Worm (Caenorhabditis elegans): ENCODE data around the gene ppm-1.A.

Gene ppm-1.A

ce11 chrV:10536808-10537207 is 620 bp upstream of the ppm-1.A start (continued):
- TF ChIP-seq Y105C5A.15 (GFP tag; IDR thresholded peaks at IDR 0.05) (no peak), sdz-12 (GFP tag; optimal IDR thresholded peaks at IDR 0.05) (no peak), nhr-6 (tag; optimal IDR thresholded peaks at IDR 0.05) (peak; percentile 55), F26F4.8 (GFP tag; conservative IDR thresholded peaks at IDR 0.05) (no peak), nhr-41 (GFP tag; IDR thresholded peaks at IDR 0.05) (no peak), zip-11 (GFP tag; IDR thresholded peaks at IDR 0.05) (no peak), mxl-3 (GFP tag; optimal IDR thresholded peaks at IDR 0.05) (peak; percentile 94), ctbp-1 (GFP tag; IDR thresholded peaks at IDR 0.05) (peak; percentile 75), daf-16 (GFP tag; optimal IDR thresholded peaks at IDR 0.05) (peak in 1 of 2 experiments; percentile 71), daf-16 (tag; optimal IDR thresholded peaks at IDR 0.05) (peak; percentile 66), gei-8 (GFP tag; optimal IDR thresholded peaks at IDR 0.05) (no peak), mep-1 (tag; optimal IDR thresholded peaks at IDR 0.05) (peak; percentile 94), nhr-25 (tag; optimal IDR thresholded peaks at IDR 0.05; ENCODE audit: borderline replicate concordance, insufficient read depth) (peak; percentile 12), lir-3 (tag; optimal IDR thresholded peaks at IDR 0.05) (no peak), hlh-30 (tag; optimal IDR thresholded peaks at IDR 0.05; ENCODE audit: insufficient read depth) (peak; percentile 87), hif-1 (tag; optimal IDR thresholded peaks at IDR 0.05) (peak; percentile 47 to 81), egl-43 (GFP tag; IDR thresholded peaks at IDR 0.05) (peak; percentile 66; the same call in 1 of the 2 replicates), nhr-76 (tag; optimal IDR thresholded peaks at IDR 0.05) (no peak), D1046.2 (GFP tag; IDR thresholded peaks at IDR 0.05) (peak; percentile 31; the same call in 1 of the 2 replicates), T20F7.1 (GFP tag; optimal IDR thresholded peaks at IDR 0.05) (peak; percentile 81), ama-1 (optimal IDR thresholded peaks at IDR 0.05) (peak; percentile 83), skn-1 (tag; optimal IDR thresholded peaks at IDR 0.05) (no peak), cey-2 (tag; optimal IDR thresholded peaks at IDR 0.05; ENCODE audit: borderline replicate concordance, insufficient read depth) (no peak), lin-1 (GFP tag; IDR thresholded peaks at IDR 0.05) (0 out of 2 replicates have a peak, but pooled peaks have one; percentile 29), lin-38 (GFP tag; IDR thresholded peaks at IDR 0.05) (no peak; the same call in 1 of the 2 replicates), spr-3 (GFP tag; optimal IDR thresholded peaks at IDR 0.05) (peak; percentile 62), lim-7 (GFP tag; IDR thresholded peaks at IDR 0.05) (no peak), hmg-1.1 (GFP tag; IDR thresholded peaks at IDR 0.05) (peak; percentile 89), nhr-48 (tag; optimal IDR thresholded peaks at IDR 0.05) (peak; percentile 83), Y5F2A.4 (GFP tag; optimal IDR thresholded peaks at IDR 0.05) (no peak), dmd-8 (GFP tag; IDR thresholded peaks at IDR 0.05) (no peak), egl-27 (tag; optimal IDR thresholded peaks at IDR 0.05) (no peak), zfp-3 (GFP tag; conservative IDR thresholded peaks at IDR 0.05) (no peak), ztf-11 (tag; optimal IDR thresholded peaks at IDR 0.05) (no peak), nhr-77 (tag; optimal IDR thresholded peaks at IDR 0.05) (peak; percentile 77), ces-1 (GFP tag; optimal IDR thresholded peaks at IDR 0.05) (no peak), lin-39 (tag; optimal IDR thresholded peaks at IDR 0.05) (no peak), lin-15B (tag; optimal IDR thresholded peaks at IDR 0.05) (peak; percentile 8), F49E8.2 (tag; optimal IDR thresholded peaks at IDR 0.05; ENCODE audit: borderline replicate concordance) (no peak), ceh-44 (GFP tag; IDR thresholded peaks at IDR 0.05) (no peak), dve-1 (tag; optimal IDR thresholded peaks at IDR 0.05; ENCODE audit: insufficient read depth) (peak; percentile 92), attf-4 (tag; optimal IDR thresholded peaks at IDR 0.05) (no peak), duxl-1 (tag; optimal IDR thresholded peaks at IDR 0.05; ENCODE audit: poor library complexity) (peak; percentile 82), nhr-10 (tag; optimal IDR thresholded peaks at IDR 0.05) (no peak), F10B5.3 (tag; optimal IDR thresholded peaks at IDR 0.05) (peak; percentile 66), ceh-20 (GFP tag; IDR thresholded peaks at IDR 0.05) (peak; percentile 76), dmd-6 (GFP tag; IDR thresholded peaks at IDR 0.05) (peak; percentile 84), arid-1 (GFP tag; conservative IDR thresholded peaks at IDR 0.05) (0 out of 2 replicates have a peak, but pooled peaks have one; percentile 10), Y75B8A.6 (GFP tag; IDR thresholded peaks at IDR 0.05) (no peak), ceh-32 (tag; optimal IDR thresholded peaks at IDR 0.05; ENCODE audit: poor library complexity) (no peak)

All from whole organism, L4 larva.